Worm (Caenorhabditis elegans): Measurements from ENCODE around the gene F59B10.4.
A peak's percentile ranks its signal among the peaks of the same experiment; 100 is the strongest.

The F59B10.4 gene

ce11 chrII:10551985-10552736 lies 33.2 kb upstream of the F59B10.4 start (continued):
- peak; percentile 90 for TF ChIP-seq xbp-1 (tag; optimal IDR thresholded peaks at IDR 0.05)
- TF ChIP-seq ceh-88 (GFP tag; IDR thresholded peaks at IDR 0.05): peak; percentile 76
- TF ChIP-seq snu-23 (GFP tag; optimal IDR thresholded peaks at IDR 0.05): peak; percentile 97
- peak; percentile 88 for TF ChIP-seq rnt-1 (tag; optimal IDR thresholded peaks at IDR 0.05)
- no peak for TF ChIP-seq Y116A8C.19 (tag; optimal IDR thresholded peaks at IDR 0.05; ENCODE audit: borderline replicate concordance)
- TF ChIP-seq hlh-4 (tag; optimal IDR thresholded peaks at IDR 0.05): no peak
- TF ChIP-seq nhr-84 (tag; optimal IDR thresholded peaks at IDR 0.05): no peak
- peak; percentile 85 for TF ChIP-seq ceh-8 (GFP tag; optimal IDR thresholded peaks at IDR 0.05)
- TF ChIP-seq mef-2 (tag; optimal IDR thresholded peaks at IDR 0.05): peak; percentile 94
- TF ChIP-seq nhr-47 (tag; optimal IDR thresholded peaks at IDR 0.05): peak; percentile 97
- peak; percentile 68 for TF ChIP-seq mab-9 (GFP tag; IDR thresholded peaks at IDR 0.05)
- peak; percentile 95 for TF ChIP-seq fkh-8 (tag; optimal IDR thresholded peaks at IDR 0.05)
- TF ChIP-seq pax-3 (tag; optimal IDR thresholded peaks at IDR 0.05): peak; percentile 88
- no peak for TF ChIP-seq fkh-4 (tag; optimal IDR thresholded peaks at IDR 0.05; ENCODE audit: borderline replicate concordance)
- peak; percentile 77 for TF ChIP-seq snpc-4 (tag; optimal IDR thresholded peaks at IDR 0.05)
- peak; percentile 72 for TF ChIP-seq sox-4 (tag; optimal IDR thresholded peaks at IDR 0.05)
- peak; percentile 97 for TF ChIP-seq ama-1 (optimal IDR thresholded peaks at IDR 0.05)
- peak; percentile 96 for TF ChIP-seq blmp-1 (tag; optimal IDR thresholded peaks at IDR 0.05)
- TF ChIP-seq F16B12.6 (tag; optimal IDR thresholded peaks at IDR 0.05): peak; percentile 49
- peak; percentile 99 for TF ChIP-seq mep-1 (tag; optimal IDR thresholded peaks at IDR 0.05)
- TF ChIP-seq nhr-76 (tag; optimal IDR thresholded peaks at IDR 0.05): no peak
- TF ChIP-seq nhr-11 (tag; optimal IDR thresholded peaks at IDR 0.05): peak; percentile 99
- TF ChIP-seq nhr-28 (tag; optimal IDR thresholded peaks at IDR 0.05): peak; percentile 45
- peak; percentile 98 for TF ChIP-seq tbx-2 (tag; optimal IDR thresholded peaks at IDR 0.05)
- TF ChIP-seq hlh-17 (GFP tag; optimal IDR thresholded peaks at IDR 0.05; ENCODE audit: borderline replicate concordance): no peak
- peak; percentile 96 for TF ChIP-seq swsn-7 (tag; optimal IDR thresholded peaks at IDR 0.05)
- TF ChIP-seq zag-1 (tag; optimal IDR thresholded peaks at IDR 0.05): peak; percentile 63
- TF ChIP-seq ets-5 (GFP tag; IDR thresholded peaks at IDR 0.05): no peak
- peak in 1 of 2 experiments; percentile 66 for TF ChIP-seq ztf-11 (tag; optimal IDR thresholded peaks at IDR 0.05)
- peak; percentile 32 to 96 for TF ChIP-seq mdl-1 (tag; optimal IDR thresholded peaks at IDR 0.05)
- TF ChIP-seq irx-1 (tag; optimal IDR thresholded peaks at IDR 0.05): peak; percentile 91
- TF ChIP-seq zip-4 (GFP tag; optimal IDR thresholded peaks at IDR 0.05): peak; percentile 63
- peak; percentile 87 to 91 for TF ChIP-seq efl-1 (optimal IDR thresholded peaks at IDR 0.05)
- peak; percentile 60 to 97 for TF ChIP-seq efl-1 (GFP tag; optimal IDR thresholded peaks at IDR 0.05 in 1 of 2)
- TF ChIP-seq sptf-1 (tag; optimal IDR thresholded peaks at IDR 0.05): no peak
- peak; percentile 99 for TF ChIP-seq lin-14 (GFP tag; optimal IDR thresholded peaks at IDR 0.05)
- no peak for TF ChIP-seq unc-30 (tag; optimal IDR thresholded peaks at IDR 0.05)
- peak; percentile 84 for TF ChIP-seq dsc-1 (tag; optimal IDR thresholded peaks at IDR 0.05)
- peak; percentile 67 to 75 (median 72) for TF ChIP-seq dpl-1 (GFP tag; optimal IDR thresholded peaks at IDR 0.05)
- peak; percentile 21 for TF ChIP-seq vab-15 (tag; optimal IDR thresholded peaks at IDR 0.05)
- TF ChIP-seq unc-98 (GFP tag; IDR thresholded peaks at IDR 0.05): no peak
- peak; percentile 81 for TF ChIP-seq lir-3 (tag; optimal IDR thresholded peaks at IDR 0.05; ENCODE audit: poor library complexity)
- peak; percentile 33 for TF ChIP-seq efl-3 (GFP tag; optimal IDR thresholded peaks at IDR 0.05)
- no peak for TF ChIP-seq pqm-1 (tag; optimal IDR thresholded peaks at IDR 0.05)
- TF ChIP-seq C04F5.9 (tag; optimal IDR thresholded peaks at IDR 0.05): peak; percentile 82
- peak; percentile 100 for TF ChIP-seq nhr-85 (tag)
- peak; percentile 62 for TF ChIP-seq elt-2 (tag; optimal IDR thresholded peaks at IDR 0.05)
- TF ChIP-seq unc-86 (tag; optimal IDR thresholded peaks at IDR 0.05): peak; percentile 96
- peak; percentile 75 to 94 for TF ChIP-seq egl-27 (tag; optimal IDR thresholded peaks at IDR 0.05)
- peak; percentile 92 to 96 for TF ChIP-seq lsy-2 (tag; optimal IDR thresholded peaks at IDR 0.05)
- TF ChIP-seq lin-15B (tag; optimal IDR thresholded peaks at IDR 0.05): no peak
- TF ChIP-seq lin-35 (GFP tag; optimal IDR thresholded peaks at IDR 0.05): peak; percentile 82 to 89

All from whole organism, L1 larva.